Worm (Caenorhabditis elegans) whole organism, L4 larva: ENCODE data around the gene bath-3.

Source experiments
- F37D6.2 ChIP-seq: sonication (generic microtip); optimal IDR thresholded peaks from 2 replicates; lab custom pipeline; 2016; ENCODE audit warnings: mild to moderate bottlenecking, missing genetic modification characterization, missing compliant biosample characterization
- F49E8.2 ChIP-seq: sonication (generic microtip); optimal IDR thresholded peaks from 2 replicates; lab custom pipeline; 2016; ENCODE audit warnings: missing compliant biosample characterization, mild to moderate bottlenecking, missing genetic modification characterization, borderline replicate concordance
- R02D3.7 ChIP-seq: fragments of 150-350 bp; sonication (generic microtip); optimal IDR thresholded peaks from 3 replicates; lab custom pipeline; 2014; ENCODE audit warnings: missing biosample characterization, missing genetic modification characterization
- T26A8.4 ChIP-seq: fragments of 200-800 bp; sonication (Bioruptor generic); IDR thresholded peaks from 2 replicates; pipeline ENCODE4 v1.3.6; 2022; ENCODE audit warnings: missing genetic modification characterization, missing compliant biosample characterization
- Y5F2A.4 ChIP-seq: fragments of 200-800 bp; sonication (Bioruptor generic); optimal IDR thresholded peaks from 2 replicates; lab custom pipeline; 2018; ENCODE audit warnings: mild to moderate bottlenecking, missing genetic modification characterization, missing compliant biosample characterization
- aha-1 ChIP-seq: fragments of 150-350 bp; peaks from one replicate; lab custom pipeline; 2014; ENCODE audit warnings: missing biosample characterization, missing genetic modification characterization
- ceh-62 ChIP-seq: sonication (generic microtip); optimal IDR thresholded peaks from 2 replicates; lab custom pipeline; 2017; ENCODE audit warnings: missing biosample characterization, missing genetic modification characterization
- daf-16 ChIP-seq, 3 experiments: sonication (generic microtip); optimal IDR thresholded peaks; 2 replicates each; lab custom pipeline; 2016 to 2017; ENCODE audit warnings: missing genetic modification characterization in 3 of 3, missing genetic modification reagents in 3 of 3, mild to moderate bottlenecking in 2 of 3, missing compliant biosample characterization in 2 of 3, missing biosample characterization in 1 of 3, moderate library complexity in 1 of 3
- fkh-10 ChIP-seq: fragments of 150-350 bp; optimal IDR thresholded peaks from 2 replicates; lab custom pipeline; 2014; ENCODE audit warnings: missing biosample characterization, missing genetic modification reagents, missing genetic modification characterization
- hlh-11 ChIP-seq: fragments of 200-800 bp; sonication (Bioruptor generic); optimal IDR thresholded peaks from 2 replicates; lab custom pipeline; 2018; ENCODE audit warnings: mild to moderate bottlenecking, missing genetic modification characterization, missing compliant biosample characterization
- lin-29 ChIP-seq: fragments of 200-800 bp; sonication (Bioruptor generic); IDR thresholded peaks from 2 replicates; pipeline ENCODE4 v1.3.6; 2022; ENCODE audit warnings: missing genetic modification reagents, missing genetic modification characterization, missing compliant biosample characterization
- nhr-11 ChIP-seq: fragments of 150-350 bp; optimal IDR thresholded peaks from 2 replicates; lab custom pipeline; 2014; ENCODE audit warnings: missing biosample characterization, missing genetic modification characterization
- nhr-237 ChIP-seq: sonication (generic microtip); optimal IDR thresholded peaks from 2 replicates; lab custom pipeline; 2017; ENCODE audit warnings: missing biosample characterization, missing genetic modification characterization
- nhr-28 ChIP-seq: fragments of 150-350 bp; optimal IDR thresholded peaks from 2 replicates; lab custom pipeline; 2014; ENCODE audit warnings: missing biosample characterization, missing genetic modification characterization
- nhr-41 ChIP-seq: fragments of 200-800 bp; sonication (Bioruptor generic); IDR thresholded peaks from 2 replicates; pipeline ENCODE4 v1.3.6; 2022; ENCODE audit warnings: missing genetic modification reagents, missing genetic modification characterization, missing compliant biosample characterization
- nhr-76 ChIP-seq: fragments of 150-350 bp; optimal IDR thresholded peaks from 2 replicates; lab custom pipeline; 2014; ENCODE audit warnings: missing biosample characterization, missing genetic modification characterization
- php-3 ChIP-seq: fragments of 200-800 bp; sonication (Bioruptor generic); IDR thresholded peaks from 2 replicates; pipeline ENCODE4 v1.3.6; 2022; ENCODE audit warnings: missing genetic modification reagents, missing genetic modification characterization, missing compliant biosample characterization
- pqm-1 ChIP-seq: sonication (generic microtip); optimal IDR thresholded peaks from 2 replicates; lab custom pipeline; 2017; ENCODE audit warnings: missing biosample characterization, missing genetic modification characterization
- rbr-2 ChIP-seq: sonication (generic microtip); optimal IDR thresholded peaks from 2 replicates; lab custom pipeline; 2016; ENCODE audit warnings: missing genotype, missing genetic modification characterization, missing compliant biosample characterization
- saeg-2 ChIP-seq: fragments of 200-800 bp; sonication (Bioruptor generic); IDR thresholded peaks from 2 replicates; pipeline ENCODE4 v1.3.6; 2022; ENCODE audit warnings: missing genetic modification reagents, missing genetic modification characterization, missing compliant biosample characterization
- set-16 ChIP-seq: fragments of 200-800 bp; sonication (Bioruptor generic); IDR thresholded peaks from 2 replicates; pipeline ENCODE4 v1.3.6; 2022; ENCODE audit warnings: missing genetic modification reagents, missing genetic modification characterization, missing compliant biosample characterization
- skn-1 ChIP-seq: fragments of 150-350 bp; optimal IDR thresholded peaks from 2 replicates; lab custom pipeline; 2014; ENCODE audit warnings: missing biosample characterization, missing genetic modification characterization
- snpc-1.2 ChIP-seq: fragments of 200-800 bp; sonication (Bioruptor generic); IDR thresholded peaks from 2 replicates; pipeline ENCODE4 v1.3.6; 2022; ENCODE audit warnings: missing genetic modification reagents, missing genetic modification characterization, missing compliant biosample characterization
- tag-97 ChIP-seq: fragments of 200-800 bp; sonication (Bioruptor generic); IDR thresholded peaks from 2 replicates; pipeline ENCODE4 v1.3.6; 2022; ENCODE audit warnings: missing genetic modification characterization, missing compliant biosample characterization
- tra-1 ChIP-seq: fragments of 200-800 bp; sonication (Bioruptor generic); IDR thresholded peaks from 2 replicates; pipeline ENCODE4 v1.3.6; 2022; ENCODE audit warnings: missing genetic modification reagents, missing genetic modification characterization, missing compliant biosample characterization
- unc-62 ChIP-seq, 3 experiments: fragments of 150-350 bp in 1 of 3; sonication (generic microtip); optimal IDR thresholded peaks in 2 of 3; peaks in 1 of 3; 1 replicate in 1 of 3; 2 replicates in 2 of 3; lab custom pipeline; 2014 to 2017; ENCODE audit warnings: missing biosample characterization in 3 of 3, missing genetic modification characterization in 3 of 3, missing genetic modification reagents in 3 of 3, missing genotype in 1 of 3
- zip-2 ChIP-seq: fragments of 150-350 bp; optimal IDR thresholded peaks from 2 replicates; lab custom pipeline; 2014; ENCODE audit warnings: missing biosample characterization, missing genetic modification characterization
- ztf-7 ChIP-seq: fragments of 150-350 bp; optimal IDR thresholded peaks from 2 replicates; lab custom pipeline; 2014; ENCODE audit warnings: missing biosample characterization, missing genetic modification characterization

Gene bath-3

DNA sequence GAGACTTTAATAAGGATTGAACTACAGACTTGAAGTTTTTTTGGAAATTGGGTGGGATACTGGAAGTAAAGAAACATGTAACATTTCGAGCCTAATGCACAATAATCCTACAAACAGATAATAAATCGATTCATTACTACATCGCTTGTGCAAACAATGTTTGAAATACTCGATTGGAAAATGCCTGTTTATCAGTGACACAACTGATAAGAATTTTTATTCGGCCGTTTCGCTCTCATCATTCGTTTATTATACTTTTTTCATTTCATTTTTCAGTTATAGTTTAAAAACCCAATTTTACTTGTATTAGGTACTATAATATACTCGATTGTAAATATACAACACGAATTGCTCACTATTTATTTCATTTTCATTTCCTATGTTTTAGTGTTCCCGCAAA, 34.5 kb downstream of the bath-3 start:
- TF ChIP-seq rbr-2 = no peak
- TF ChIP-seq php-3 (GFP tag; lab: Robert Waterston, UW) = peak; percentile 45; the same call in 1 of the 2 replicates
- TF ChIP-seq ceh-62 (tag; lab: Kevin White, UChicago) = no peak
- TF ChIP-seq R02D3.7 = no peak
- TF ChIP-seq ztf-7 (tag; lab: Kevin White, UChicago) = no peak
- TF ChIP-seq unc-62 (GFP tag; optimal IDR thresholded peaks at IDR 0.05 in 1 of 2; lab: Kevin White, UChicago) = peak in 1 of 2 experiments; percentile 13
- TF ChIP-seq unc-62 (tag; optimal IDR thresholded peaks at IDR 0.05; lab: Kevin White, UChicago) = no peak
- peak; percentile 15 for TF ChIP-seq hlh-11 (tag; lab: Kevin White, UChicago)
- peak; percentile 74 for TF ChIP-seq nhr-28 (tag; lab: Kevin White, UChicago)
- TF ChIP-seq Y5F2A.4 (GFP tag; lab: Kevin White, UChicago) = no peak
- no peak for TF ChIP-seq daf-16 (GFP tag; optimal IDR thresholded peaks at IDR 0.05; lab: Kevin White, UChicago)
- TF ChIP-seq daf-16 (tag; optimal IDR thresholded peaks at IDR 0.05; lab: Kevin White, UChicago) = peak; percentile 84
- TF ChIP-seq saeg-2 (GFP tag; lab: Robert Waterston, UW) = no peak
- TF ChIP-seq pqm-1 (tag; lab: Kevin White, UChicago) = peak; percentile 91
- TF ChIP-seq skn-1 (tag; lab: Kevin White, UChicago) = no peak
- TF ChIP-seq T26A8.4 (GFP tag; lab: Robert Waterston, UW) = no peak
- no peak for TF ChIP-seq tag-97 (GFP tag; lab: Robert Waterston, UW)

DNA sequence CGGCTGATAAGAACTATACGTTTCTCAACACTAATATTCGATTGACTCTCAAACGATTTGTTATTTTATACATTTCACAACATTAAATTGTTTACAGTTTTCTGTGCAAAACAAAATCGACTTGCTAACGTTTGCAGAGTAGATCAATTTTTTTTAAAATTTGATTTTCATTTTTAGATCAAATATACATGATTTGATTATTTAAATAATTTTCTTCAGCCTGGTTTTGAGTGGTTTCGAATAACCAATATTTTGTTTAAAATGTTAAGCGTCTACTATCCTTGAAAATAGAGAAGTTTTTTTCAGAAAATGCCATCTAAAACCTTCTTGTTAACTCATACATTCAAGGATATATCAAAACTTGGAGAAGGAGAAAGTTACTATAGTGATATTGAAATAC, 36.5 kb downstream of the bath-3 start, which contains the start of gene math-21:
TSS of gene math-21 (plus strand) at position 301 of the 400 bp plus-strand sequence.
- TF ChIP-seq aha-1 (tag; lab: Kevin White, UChicago) (no peak), nhr-76 (tag; lab: Kevin White, UChicago) (no peak), daf-16 (GFP tag; optimal IDR thresholded peaks at IDR 0.05; lab: Kevin White, UChicago) (no peak), daf-16 (tag; optimal IDR thresholded peaks at IDR 0.05; lab: Kevin White, UChicago) (peak; percentile 71), tra-1 (GFP tag; lab: Robert Waterston, UW) (no peak), php-3 (GFP tag; lab: Robert Waterston, UW) (no peak), pqm-1 (tag; lab: Kevin White, UChicago) (peak; percentile 38), set-16 (GFP tag; lab: Robert Waterston, UW) (no peak), rbr-2 (no peak), hlh-11 (tag; lab: Kevin White, UChicago) (no peak), F49E8.2 (tag; lab: Kevin White, UChicago) (no peak), zip-2 (tag; lab: Kevin White, UChicago) (no peak), snpc-1.2 (GFP tag; lab: Robert Waterston, UW) (no peak), nhr-237 (tag; lab: Kevin White, UChicago) (no peak), nhr-28 (tag; lab: Kevin White, UChicago) (peak; percentile 6), fkh-10 (GFP tag; lab: Kevin White, UChicago) (no peak), nhr-11 (tag; lab: Kevin White, UChicago) (no peak), F37D6.2 (tag; lab: Kevin White, UChicago) (no peak)

DNA sequence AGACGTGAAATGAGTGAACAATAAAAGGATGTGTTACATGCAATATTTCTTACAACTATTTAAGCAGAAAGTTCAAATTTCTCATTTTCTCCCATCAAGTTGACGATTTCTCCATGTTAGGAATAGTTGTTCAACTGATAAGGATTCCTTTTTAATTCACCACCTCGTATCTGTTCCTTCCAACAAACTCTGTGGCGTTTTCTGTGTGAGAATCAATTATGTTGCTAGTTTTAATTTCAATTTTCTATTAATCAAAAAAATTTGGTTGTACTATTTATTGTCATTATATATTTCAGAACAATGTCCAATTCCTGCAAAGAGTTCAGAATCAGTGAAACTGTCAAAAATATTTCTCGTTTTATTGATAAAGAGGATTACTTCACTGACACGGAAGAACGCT, 41.3 kb downstream of the bath-3 start, which contains the start of gene math-44:
TSS of gene math-44 (plus strand) at position 301 of the 400 bp plus-strand sequence.
- TF ChIP-seq nhr-28 (tag; lab: Kevin White, UChicago) (peak; percentile 2), lin-29 (GFP tag; lab: Robert Waterston, UW) (no peak)

ce11 chrII:1986979-1987378, 43.3 kb downstream of the bath-3 start, which contains the start of gene Y16E11A.4:
Y16E11A.4 (plus strand) TSS chrII:1987279.
- TF ChIP-seq pqm-1 (tag; lab: Kevin White, UChicago) (peak; percentile 27), nhr-41 (GFP tag; lab: Robert Waterston, UW) (no peak)
